Worm (Caenorhabditis elegans): Measurements from ENCODE around the gene F13D11.4.

The F13D11.4 gene

DNA sequence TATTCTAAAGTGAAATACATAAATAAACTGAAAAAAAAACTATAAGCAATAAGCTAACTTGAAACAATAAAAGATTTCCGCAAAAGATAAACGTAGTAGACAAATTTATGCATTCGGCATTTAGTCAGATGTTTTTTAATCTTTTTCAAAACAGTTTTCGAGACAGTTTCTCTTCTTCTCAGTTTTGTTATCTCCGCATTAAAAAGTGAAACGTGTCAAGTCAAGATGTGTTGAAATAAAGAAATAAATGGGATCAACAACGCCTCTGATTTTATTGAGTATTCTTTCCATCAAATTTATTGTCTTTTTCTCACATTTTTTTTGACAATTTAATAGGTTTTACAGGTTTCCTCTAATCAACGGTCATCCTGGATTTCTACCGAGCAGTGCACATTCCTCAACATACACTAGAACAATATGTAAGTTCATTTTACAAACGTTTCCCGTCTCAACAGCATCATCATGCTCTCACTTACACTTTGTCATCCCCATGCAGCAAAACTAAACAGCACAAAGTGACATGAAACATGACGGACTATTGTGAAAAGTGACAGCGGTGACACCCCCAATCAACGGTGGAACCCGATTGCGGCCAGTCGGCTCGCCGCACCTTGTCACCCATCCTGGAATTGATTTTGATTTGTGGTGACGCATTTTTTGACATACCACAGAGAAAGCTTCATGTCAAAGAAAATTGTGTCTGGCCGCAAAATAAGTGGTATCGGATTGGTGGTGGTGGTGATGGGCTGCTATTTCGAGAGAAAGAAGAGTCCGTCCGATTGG lies 20.0 kb upstream of the F13D11.4 start:
- TF ChIP-seq tbx-11 (GFP tag; IDR thresholded peaks at IDR 0.05) (no peak), ets-7 (tag; optimal IDR thresholded peaks at IDR 0.05) (no peak), scrt-1 (GFP tag; IDR thresholded peaks at IDR 0.05) (no peak), hmg-4 (GFP tag; optimal IDR thresholded peaks at IDR 0.05) (no peak), ama-1 (optimal IDR thresholded peaks at IDR 0.05) (no peak), aly-1 (tag; optimal IDR thresholded peaks at IDR 0.05) (no peak), B0310.2 (tag; optimal IDR thresholded peaks at IDR 0.05) (no peak), sea-1 (GFP tag; conservative IDR thresholded peaks at IDR 0.05) (no peak), hmbx-1 (tag; optimal IDR thresholded peaks at IDR 0.05) (no peak), pes-1 (GFP tag; IDR thresholded peaks at IDR 0.05) (no peak), tbx-37 (GFP tag; conservative IDR thresholded peaks at IDR 0.05) (no peak), flt-1 (GFP tag; IDR thresholded peaks at IDR 0.05) (no peak), ceh-36 (tag; optimal IDR thresholded peaks at IDR 0.05) (no peak), tra-4 (tag; optimal IDR thresholded peaks at IDR 0.05) (no peak), F13C5.2 (tag; optimal IDR thresholded peaks at IDR 0.05) (no peak), ceh-13 (GFP tag; optimal IDR thresholded peaks at IDR 0.05) (no peak)

DNA sequence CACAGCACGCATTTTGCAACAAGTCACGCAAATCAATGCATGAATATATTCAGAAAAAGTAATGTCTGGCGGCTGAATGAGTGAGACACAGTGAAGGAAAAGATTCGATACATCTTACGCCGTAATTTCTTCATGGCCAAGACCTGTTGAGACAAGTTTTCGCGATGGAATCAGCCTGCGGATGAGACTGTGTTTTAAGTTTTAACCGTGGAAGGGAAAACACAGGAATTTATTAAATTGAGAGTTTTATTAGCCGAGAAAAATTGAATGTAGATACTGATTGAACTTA lies 19.5 kb upstream of the F13D11.4 start, which contains the start of gene hog-1:
TSS of gene hog-1 (minus strand) at position 101 of the 289 bp plus-strand sequence.
- TF ChIP-seq ets-7 (tag; optimal IDR thresholded peaks at IDR 0.05) (no peak), F13C5.2 (tag; optimal IDR thresholded peaks at IDR 0.05) (no peak), aly-1 (tag; optimal IDR thresholded peaks at IDR 0.05) (no peak), hnd-1 (tag; optimal IDR thresholded peaks at IDR 0.05) (no peak), ama-1 (optimal IDR thresholded peaks at IDR 0.05) (no peak), hmg-4 (GFP tag; optimal IDR thresholded peaks at IDR 0.05) (no peak), flt-1 (GFP tag; IDR thresholded peaks at IDR 0.05) (no peak)

- TF ChIP-seq ets-7 (tag; optimal IDR thresholded peaks at IDR 0.05) (no peak), sea-1 (GFP tag; conservative IDR thresholded peaks at IDR 0.05) (no peak), tbx-11 (GFP tag; IDR thresholded peaks at IDR 0.05) (no peak), ama-1 (optimal IDR thresholded peaks at IDR 0.05) (no peak), scrt-1 (GFP tag; IDR thresholded peaks at IDR 0.05) (no peak), aly-1 (tag; optimal IDR thresholded peaks at IDR 0.05) (no peak), tra-4 (tag; optimal IDR thresholded peaks at IDR 0.05) (no peak), ceh-13 (GFP tag; optimal IDR thresholded peaks at IDR 0.05) (no peak), hmbx-1 (tag; optimal IDR thresholded peaks at IDR 0.05) (no peak), tbx-37 (GFP tag; conservative IDR thresholded peaks at IDR 0.05) (no peak), hmg-4 (GFP tag; optimal IDR thresholded peaks at IDR 0.05) (no peak)
Measured at ce11 chrX:5852113-5852512, 17.5 kb upstream of the F13D11.4 start.

DNA sequence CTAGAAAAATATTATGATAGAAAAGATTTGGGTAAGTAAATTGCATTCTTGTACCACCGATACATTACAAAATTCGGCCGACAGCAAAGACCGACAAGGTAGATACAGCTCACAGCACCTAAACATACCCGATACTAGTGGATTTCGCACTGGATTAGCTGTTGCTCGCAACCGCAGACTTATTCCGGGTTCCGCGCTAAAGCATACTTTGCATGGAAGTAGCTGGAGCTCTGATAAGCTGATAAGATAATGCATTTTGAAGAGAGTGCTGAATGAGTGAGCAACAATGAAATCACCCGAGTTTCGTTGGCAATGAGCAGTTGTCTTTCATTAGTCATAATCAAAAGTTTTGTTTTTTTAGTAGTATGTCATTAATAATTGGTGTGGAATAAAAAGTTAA lies 15.9 kb upstream of the F13D11.4 start:
- TF ChIP-seq scrt-1 (GFP tag; IDR thresholded peaks at IDR 0.05) = no peak
- TF ChIP-seq F13C5.2 (tag; optimal IDR thresholded peaks at IDR 0.05) = no peak
- no peak for TF ChIP-seq pes-1 (GFP tag; IDR thresholded peaks at IDR 0.05)
- no peak for TF ChIP-seq ets-7 (tag; optimal IDR thresholded peaks at IDR 0.05)
- TF ChIP-seq ama-1 (optimal IDR thresholded peaks at IDR 0.05) = no peak
- TF ChIP-seq sea-1 (GFP tag; conservative IDR thresholded peaks at IDR 0.05) = no peak

- no peak for TF ChIP-seq flt-1 (GFP tag; IDR thresholded peaks at IDR 0.05)
Measured at ce11 chrX:5848703-5849102, 14.1 kb upstream of the F13D11.4 start, which contains the start of gene atat-2. atat-2 (plus strand) TSS chrX:5849100.

DNA sequence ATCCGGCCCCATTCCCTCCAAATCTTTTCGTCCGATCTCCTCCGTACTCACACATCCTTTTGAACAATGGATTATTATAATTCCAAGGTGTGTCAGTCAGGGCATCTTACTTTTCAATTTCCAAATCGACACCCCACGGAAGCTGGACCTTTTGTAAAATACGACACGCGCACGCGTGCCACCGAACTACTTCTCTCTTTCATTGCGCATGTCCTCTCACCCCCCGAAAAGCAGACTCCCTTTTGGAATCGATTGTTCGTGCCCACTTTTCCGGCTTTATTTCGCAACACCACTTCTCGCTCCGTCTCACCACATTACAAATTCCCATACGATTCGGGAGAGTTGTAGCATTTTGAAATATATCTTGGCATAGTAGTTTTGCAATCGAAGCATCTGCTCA lies 12.7 kb upstream of the F13D11.4 start:
- TF ChIP-seq aly-1 (tag; optimal IDR thresholded peaks at IDR 0.05) (no peak), sea-1 (GFP tag; conservative IDR thresholded peaks at IDR 0.05) (no peak), hmg-4 (GFP tag; optimal IDR thresholded peaks at IDR 0.05) (no peak), hnd-1 (tag; optimal IDR thresholded peaks at IDR 0.05) (no peak), B0310.2 (tag; optimal IDR thresholded peaks at IDR 0.05) (no peak), tbx-37 (GFP tag; conservative IDR thresholded peaks at IDR 0.05) (no peak), hmbx-1 (tag; optimal IDR thresholded peaks at IDR 0.05) (no peak), pes-1 (GFP tag; IDR thresholded peaks at IDR 0.05) (no peak), flt-1 (GFP tag; IDR thresholded peaks at IDR 0.05) (no peak), tbx-11 (GFP tag; IDR thresholded peaks at IDR 0.05) (no peak), scrt-1 (GFP tag; IDR thresholded peaks at IDR 0.05) (no peak), F13C5.2 (tag; optimal IDR thresholded peaks at IDR 0.05) (no peak), ets-7 (tag; optimal IDR thresholded peaks at IDR 0.05) (no peak), ceh-36 (tag; optimal IDR thresholded peaks at IDR 0.05) (no peak), tra-4 (tag; optimal IDR thresholded peaks at IDR 0.05) (no peak), ceh-13 (GFP tag; optimal IDR thresholded peaks at IDR 0.05) (no peak), ama-1 (optimal IDR thresholded peaks at IDR 0.05) (no peak)

DNA sequence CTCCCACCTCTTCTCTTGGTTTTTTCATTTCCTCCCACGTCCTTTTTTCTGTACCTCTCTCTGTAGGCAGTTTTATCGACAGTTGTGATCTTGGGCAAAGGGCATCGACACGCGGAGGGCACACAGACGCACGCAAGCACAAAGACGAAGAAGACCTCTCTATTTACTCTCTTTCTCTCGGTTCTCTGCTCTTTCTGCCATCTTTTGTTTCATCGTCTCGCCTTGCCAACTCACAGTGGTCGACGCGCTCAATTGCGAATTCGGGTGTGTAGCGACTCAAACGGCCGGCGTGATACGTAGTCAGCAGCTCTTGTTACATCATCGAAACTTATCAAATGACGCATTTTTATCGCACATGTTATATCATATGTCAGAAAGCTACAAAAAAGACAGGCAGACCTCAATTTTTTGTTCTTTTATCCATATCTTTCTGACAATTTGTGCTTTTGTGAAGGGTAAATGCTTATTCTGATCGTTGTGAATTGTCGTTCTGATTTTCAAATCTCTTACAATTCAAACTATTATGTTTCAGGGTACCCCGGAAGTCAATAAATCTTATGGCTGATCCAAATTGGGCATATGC lies 6.5 kb upstream of the F13D11.4 start, which contains the start of gene puf-9:
TSS of gene puf-9 (plus strand) at position 533 of the 583 bp plus-strand sequence.
- TF ChIP-seq aly-1 (tag; optimal IDR thresholded peaks at IDR 0.05) (peak; percentile 34), scrt-1 (GFP tag; IDR thresholded peaks at IDR 0.05) (peak; percentile 60; the same call in 1 of the 2 replicates), B0310.2 (tag; optimal IDR thresholded peaks at IDR 0.05) (peak; percentile 24), hmg-4 (GFP tag; optimal IDR thresholded peaks at IDR 0.05) (peak; percentile 84), ets-7 (tag; optimal IDR thresholded peaks at IDR 0.05) (no peak), hmbx-1 (tag; optimal IDR thresholded peaks at IDR 0.05) (no peak), flt-1 (GFP tag; IDR thresholded peaks at IDR 0.05) (peak; percentile 58), tra-4 (tag; optimal IDR thresholded peaks at IDR 0.05) (no peak), tbx-11 (GFP tag; IDR thresholded peaks at IDR 0.05) (no peak), hnd-1 (tag; optimal IDR thresholded peaks at IDR 0.05) (no peak), ceh-36 (tag; optimal IDR thresholded peaks at IDR 0.05) (no peak), pes-1 (GFP tag; IDR thresholded peaks at IDR 0.05) (no peak), ceh-13 (GFP tag; optimal IDR thresholded peaks at IDR 0.05) (no peak), ama-1 (optimal IDR thresholded peaks at IDR 0.05) (no peak), F13C5.2 (tag; optimal IDR thresholded peaks at IDR 0.05) (peak; percentile 89), tbx-37 (GFP tag; conservative IDR thresholded peaks at IDR 0.05) (no peak), sea-1 (GFP tag; conservative IDR thresholded peaks at IDR 0.05) (no peak)

Data from whole organism, early embryonic.